Worm (Caenorhabditis elegans): ENCODE results near the gene K08E7.6.

Gene K08E7.6

ce11 chrIV:12581046-12581445 is at the start of gene K08E7.6:
TSS of gene K08E7.6 (minus strand) at chrIV:12581146.
- TF ChIP-seq zag-1 (tag; optimal IDR thresholded peaks at IDR 0.05) (no peak), ztf-4 (tag; optimal IDR thresholded peaks at IDR 0.05) (no peak), lsy-2 (tag; optimal IDR thresholded peaks at IDR 0.05) (no peak), ceh-82 (tag; optimal IDR thresholded peaks at IDR 0.05) (no peak), unc-39 (tag; optimal IDR thresholded peaks at IDR 0.05) (no peak), nhr-25 (tag; optimal IDR thresholded peaks at IDR 0.05) (no peak), nhr-10 (tag; optimal IDR thresholded peaks at IDR 0.05) (no peak), ztf-11 (tag; optimal IDR thresholded peaks at IDR 0.05) (no peak), blmp-1 (tag; optimal IDR thresholded peaks at IDR 0.05; ENCODE audit: insufficient read depth) (no peak), unc-62 (GFP tag; optimal IDR thresholded peaks at IDR 0.05) (no peak), ceh-16 (tag; optimal IDR thresholded peaks at IDR 0.05) (no peak), lin-13 (GFP tag; optimal IDR thresholded peaks at IDR 0.05) (no peak), elt-1 (tag; optimal IDR thresholded peaks at IDR 0.05) (no peak), crh-2 (tag; optimal IDR thresholded peaks at IDR 0.05) (no peak)

DNA sequence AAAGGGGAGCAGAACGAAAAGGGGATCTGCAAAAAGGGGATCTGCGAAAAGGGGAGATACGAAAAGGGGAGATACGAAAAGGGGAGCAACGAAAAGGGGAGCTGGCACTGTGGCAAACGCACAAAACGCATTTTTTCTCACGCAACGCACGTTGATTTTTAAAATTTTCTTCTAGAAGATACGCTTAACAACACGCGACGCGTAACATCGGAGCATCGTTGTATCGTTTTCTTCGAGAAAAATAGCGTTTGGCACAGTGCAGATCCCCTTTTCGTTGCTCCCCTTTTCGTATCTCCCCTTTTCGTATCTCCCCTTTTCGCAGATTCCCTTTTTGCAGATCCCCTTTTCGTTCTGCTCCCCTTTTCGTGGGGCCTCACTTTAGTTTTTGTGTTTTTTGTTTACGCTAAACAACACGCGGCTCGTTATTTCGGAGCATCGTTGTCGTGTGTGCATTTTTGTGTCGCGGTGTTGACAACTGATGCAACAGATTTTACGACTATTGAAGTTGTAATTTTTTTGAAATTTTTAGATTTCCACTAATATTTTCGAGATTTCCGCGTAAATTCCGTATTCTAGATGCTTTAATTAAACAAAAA is 40.6 kb upstream of the K08E7.6 start:
- peak; percentile 5 to 59 for TF ChIP-seq lsy-2 (tag; optimal IDR thresholded peaks at IDR 0.05)
- peak; percentile 20 for TF ChIP-seq crh-2 (tag; optimal IDR thresholded peaks at IDR 0.05)
- peak; percentile 19 for TF ChIP-seq lin-13 (GFP tag; optimal IDR thresholded peaks at IDR 0.05)
- peak; percentile 25 for TF ChIP-seq nhr-129 (tag; optimal IDR thresholded peaks at IDR 0.05)
- TF ChIP-seq C34F6.9 (tag; optimal IDR thresholded peaks at IDR 0.05), result peak; percentile 40
- TF ChIP-seq unc-55 (GFP tag; optimal IDR thresholded peaks at IDR 0.05), result peak; percentile 61

DNA sequence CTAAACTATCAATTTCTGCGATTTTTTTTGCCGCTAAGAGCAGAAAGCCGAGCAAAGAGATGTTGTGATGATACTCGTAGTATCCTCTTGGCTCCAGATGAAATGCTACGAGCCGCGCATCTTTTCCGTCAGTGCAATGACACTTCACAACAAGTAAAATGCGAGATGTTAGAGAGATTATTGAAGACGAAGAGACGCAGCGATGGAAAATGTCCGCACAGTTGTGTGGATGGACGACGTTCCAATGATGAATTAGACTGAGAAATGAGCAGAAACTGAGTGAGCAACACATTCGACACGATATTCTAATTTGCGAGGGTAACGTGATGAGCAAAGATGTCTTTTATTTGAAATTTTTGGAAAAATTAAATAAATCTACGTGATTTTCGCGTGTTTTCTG is 40.0 kb upstream of the K08E7.6 start:
- TF ChIP-seq mbf-1 (tag; optimal IDR thresholded peaks at IDR 0.05) (no peak), nhr-10 (tag; optimal IDR thresholded peaks at IDR 0.05) (no peak), unc-55 (GFP tag; optimal IDR thresholded peaks at IDR 0.05) (no peak), fos-1 (tag; optimal IDR thresholded peaks at IDR 0.05) (no peak), skn-1 (tag; optimal IDR thresholded peaks at IDR 0.05) (no peak), lin-13 (GFP tag; optimal IDR thresholded peaks at IDR 0.05) (no peak), alr-1 (tag; optimal IDR thresholded peaks at IDR 0.05) (no peak), F13H6.1 (tag; optimal IDR thresholded peaks at IDR 0.05) (no peak), peb-1 (tag; optimal IDR thresholded peaks at IDR 0.05) (no peak), ceh-82 (tag; optimal IDR thresholded peaks at IDR 0.05) (no peak), blmp-1 (tag; optimal IDR thresholded peaks at IDR 0.05; ENCODE audit: insufficient read depth) (no peak)

- no peak for TF ChIP-seq lin-11 (tag; optimal IDR thresholded peaks at IDR 0.05)
- no peak for TF ChIP-seq ceh-82 (tag; optimal IDR thresholded peaks at IDR 0.05)
- TF ChIP-seq ceh-16 (tag; optimal IDR thresholded peaks at IDR 0.05), result no peak
Measured at ce11 chrIV:12618877-12619276, 37.9 kb upstream of the K08E7.6 start.

DNA sequence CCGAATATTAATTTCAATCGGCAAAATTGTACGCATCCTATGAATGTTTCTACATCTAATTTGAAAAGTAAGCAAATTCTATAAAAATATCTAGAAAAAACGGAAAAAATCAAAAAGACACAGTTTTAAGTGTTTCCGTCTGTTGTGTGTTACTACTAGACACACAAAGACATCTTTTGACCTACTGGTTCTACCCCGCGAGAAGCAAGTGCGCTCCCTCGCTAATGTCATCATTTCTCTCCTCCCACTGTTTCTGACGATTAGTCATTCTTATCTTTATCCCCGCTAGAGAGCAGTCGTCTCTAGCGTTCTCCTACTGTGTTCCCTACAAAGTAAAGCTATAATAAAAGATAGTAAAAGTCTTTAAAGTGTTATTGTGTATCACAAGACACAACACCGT is 37.0 kb upstream of the K08E7.6 start:
- TF ChIP-seq ceh-16 (tag; optimal IDR thresholded peaks at IDR 0.05), result no peak
- TF ChIP-seq skn-1 (tag; optimal IDR thresholded peaks at IDR 0.05), result no peak
- no peak for TF ChIP-seq gmeb-1 (tag; optimal IDR thresholded peaks at IDR 0.05)
- no peak for TF ChIP-seq sem-4 (tag; optimal IDR thresholded peaks at IDR 0.05)
- no peak for TF ChIP-seq elt-3 (tag; optimal IDR thresholded peaks at IDR 0.05)
- no peak for TF ChIP-seq dmd-4 (tag; optimal IDR thresholded peaks at IDR 0.05)
- TF ChIP-seq mab-5 (tag; optimal IDR thresholded peaks at IDR 0.05), result no peak
- TF ChIP-seq lin-13 (GFP tag; optimal IDR thresholded peaks at IDR 0.05), result no peak
- no peak for TF ChIP-seq unc-55 (GFP tag; optimal IDR thresholded peaks at IDR 0.05)
- TF ChIP-seq fos-1 (tag; optimal IDR thresholded peaks at IDR 0.05), result no peak
- TF ChIP-seq unc-39 (tag; optimal IDR thresholded peaks at IDR 0.05), result no peak
- no peak for TF ChIP-seq lin-39 (tag; optimal IDR thresholded peaks at IDR 0.05)

- TF ChIP-seq sma-9 (GFP tag; optimal IDR thresholded peaks at IDR 0.05) (peak; percentile 27), sma-9 (tag; optimal IDR thresholded peaks at IDR 0.05) (no peak), unc-55 (GFP tag; optimal IDR thresholded peaks at IDR 0.05) (peak; percentile 26), ZK546.5 (tag; optimal IDR thresholded peaks at IDR 0.05) (no peak)
Measured at ce11 chrIV:12616943-12617689, 36.2 kb upstream of the K08E7.6 start.

All from whole organism, L2 larva.